Fruit fly (Drosophila melanogaster): ENCODE results near the gene Mrp4.

DNA sequence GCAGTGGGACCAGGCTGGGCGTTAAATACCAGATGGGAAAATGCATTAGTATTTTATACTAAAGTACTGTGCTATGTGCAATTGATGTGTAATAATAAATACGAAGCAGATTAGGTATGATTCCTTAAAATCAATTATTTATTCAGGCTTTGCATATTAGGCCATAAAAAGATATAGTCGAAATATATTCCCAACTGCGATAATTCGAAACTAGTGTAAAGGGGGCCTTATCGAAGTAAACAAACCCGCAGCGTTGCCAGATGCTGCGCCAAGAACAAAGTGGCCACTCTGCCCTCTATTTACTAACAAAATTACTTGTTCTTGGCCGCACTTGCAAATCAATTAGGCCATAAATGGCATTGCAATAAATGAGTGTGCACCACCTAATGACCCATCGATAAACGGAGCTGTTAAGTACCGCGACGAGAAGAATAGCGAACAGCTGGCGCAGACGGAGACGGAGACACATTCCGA, 11.5 kb upstream of the Mrp4 start, which contains the start of gene CG10898:
- TF ChIP-seq CG8478 (optimal IDR thresholded peaks at IDR 0.05) (no peak), CTCF (optimal IDR thresholded peaks at IDR 0.05) (no peak)
